Fruit fly (Drosophila melanogaster): Measurements from ENCODE around the gene side-VII.

DNA sequence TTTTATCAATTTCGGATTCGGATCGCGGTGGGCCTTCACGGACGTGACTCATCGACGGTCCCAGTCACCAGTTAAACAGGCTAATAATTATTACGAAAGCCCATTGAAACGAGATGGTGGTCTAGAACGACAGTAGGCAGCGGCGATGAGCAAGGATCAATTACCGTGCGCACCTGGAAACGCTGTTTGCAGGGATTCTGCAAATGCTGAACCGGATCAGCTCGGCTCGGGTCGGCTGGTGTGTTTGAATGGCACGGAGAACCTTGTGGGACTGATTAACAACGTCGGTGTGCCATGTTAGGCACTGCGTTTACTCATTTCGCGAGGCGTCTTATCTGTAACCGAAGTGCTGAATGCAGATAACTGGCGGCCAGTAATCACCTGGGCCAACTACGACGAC is 34.4 kb upstream of the side-VII start, which contains the start of gene Whamy:
- TF ChIP-seq Abd-B (GFP tag; optimal IDR thresholded peaks at IDR 0.05) = no peak
- TF ChIP-seq dl (GFP tag; optimal IDR thresholded peaks at IDR 0.05; ENCODE audit: insufficient read depth in 1 of 2, partially characterized antibody in 2 of 2) = no peak

Measured in whole organism, wandering third instar larva.